Worm (Caenorhabditis elegans) whole organism, mixed stage, embryonic: ENCODE results near the gene srbc-38.

Source experiments
- elt-3 ChIP-seq: fragments of 150-350 bp; optimal IDR thresholded peaks from 2 replicates; lab custom pipeline; 2014; ENCODE audit warnings: missing biosample characterization, missing genetic modification characterization
- lsy-2 ChIP-seq: fragments of 150-350 bp; optimal IDR thresholded peaks from 2 replicates; lab custom pipeline; 2014; ENCODE audit warnings: missing biosample characterization, missing genetic modification characterization
- nhr-12 ChIP-seq: fragments of 150-350 bp; optimal IDR thresholded peaks from 2 replicates; lab custom pipeline; 2014; ENCODE audit warnings: missing biosample characterization, missing genetic modification characterization
- nhr-237 ChIP-seq: fragments of 150-350 bp; optimal IDR thresholded peaks from 2 replicates; lab custom pipeline; 2014; ENCODE audit warnings: missing biosample characterization, missing genetic modification characterization
- nhr-28 ChIP-seq: fragments of 150-350 bp; optimal IDR thresholded peaks from 2 replicates; lab custom pipeline; 2014; ENCODE audit warnings: missing biosample characterization, missing genetic modification characterization
- nhr-76 ChIP-seq: sonication (generic microtip); optimal IDR thresholded peaks from 2 replicates; lab custom pipeline; 2017; ENCODE audit warnings: missing biosample characterization, missing genetic modification characterization
- pha-4 ChIP-seq: fragments of 150-350 bp; optimal IDR thresholded peaks from 2 replicates; lab custom pipeline; 2018; ENCODE audit warnings: missing biosample characterization, missing genetic modification reagents, missing genetic modification characterization
- unc-62 ChIP-seq: fragments of 150-350 bp; optimal IDR thresholded peaks from 2 replicates; lab custom pipeline; 2014; ENCODE audit warnings: missing biosample characterization, missing genetic modification reagents, missing genetic modification characterization

DNA sequence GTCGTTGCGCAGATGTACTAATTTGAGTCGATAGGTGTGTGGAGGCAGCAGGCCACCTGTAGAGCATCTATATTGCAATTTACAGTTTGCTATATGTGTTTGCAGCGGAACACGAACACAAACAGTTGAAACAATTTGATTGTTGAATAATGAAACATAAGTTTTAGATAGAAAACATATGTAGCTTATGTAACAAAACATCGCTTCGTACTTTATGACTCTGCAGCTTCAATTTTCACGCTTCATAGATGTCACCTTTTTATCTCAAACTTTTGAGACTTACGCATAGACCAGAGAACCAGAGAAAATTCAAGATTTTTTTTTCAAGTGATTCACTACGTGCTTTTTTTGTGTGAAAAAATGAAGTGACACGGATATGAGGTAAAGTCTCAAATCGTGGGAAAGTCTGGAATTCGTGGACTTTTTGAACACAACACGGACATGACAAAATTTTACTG, 16.9 kb downstream of the srbc-38 start, which contains the start of gene fbxb-72:
- TF ChIP-seq nhr-28 (tag; lab: Kevin White, UChicago) (no peak), nhr-76 (tag; lab: Kevin White, UChicago) (no peak), unc-62 (no peak), elt-3 (no peak), pha-4 (tag; lab: Kevin White, UChicago) (no peak), lsy-2 (tag; lab: Kevin White, UChicago) (no peak), nhr-237 (tag; lab: Kevin White, UChicago) (no peak), nhr-12 (no peak)
